Fruit fly (Drosophila melanogaster): Measurements from ENCODE around the gene Rrp46.

The Rrp46 gene

DNA sequence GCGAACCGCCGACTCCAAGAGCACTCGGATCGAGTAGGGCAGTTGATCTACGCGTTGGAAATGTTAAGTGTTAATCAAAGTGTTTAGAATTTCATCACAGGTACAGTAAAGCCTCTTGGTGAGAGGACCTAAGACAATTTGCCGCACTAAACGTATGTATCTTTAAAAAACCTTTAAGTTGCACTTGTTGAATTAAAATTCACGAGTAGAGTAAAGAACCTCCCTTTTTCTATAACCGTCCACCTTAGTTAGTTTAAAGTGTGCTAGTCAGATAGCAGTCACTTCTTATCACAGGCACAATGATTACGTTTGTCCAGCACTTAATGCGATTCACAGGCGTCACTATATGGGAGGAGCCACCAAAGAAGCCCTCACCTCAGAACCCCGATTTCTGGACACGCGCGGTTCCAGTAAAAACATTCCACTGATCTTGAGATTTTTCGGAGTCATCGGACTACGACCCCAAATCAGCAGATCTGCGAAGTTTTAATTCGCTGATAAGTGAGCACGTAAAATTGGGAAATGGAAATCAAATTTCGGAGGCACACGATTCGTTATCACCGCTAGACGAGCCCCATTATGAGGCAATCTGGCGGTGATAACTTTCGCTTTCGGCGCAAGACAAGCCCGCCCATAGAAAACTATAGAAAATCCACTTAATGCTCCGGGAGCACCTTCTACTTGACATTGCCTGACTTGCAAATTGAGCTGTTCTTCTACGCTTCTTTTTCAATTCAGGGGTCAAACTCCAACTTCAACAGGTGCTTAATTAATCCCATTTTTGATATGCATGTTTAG is 1.1 kb upstream of the Rrp46 start:
- TF ChIP-seq fkh (GFP tag; optimal IDR thresholded peaks at IDR 0.05) (no peak), svp (GFP tag) (peak; percentile 93), Sox15 (GFP tag; optimal IDR thresholded peaks at IDR 0.05) (no peak), CG9139 (GFP tag; optimal IDR thresholded peaks at IDR 0.05) (no peak), CG11294 (GFP tag; IDR thresholded peaks at IDR 0.05) (peak; percentile 69), Gug (GFP tag; IDR thresholded peaks at IDR 0.05) (peak; percentile 51), topi (GFP tag; optimal IDR thresholded peaks at IDR 0.05) (peak; percentile 27), cyc (GFP tag; optimal IDR thresholded peaks at IDR 0.05) (peak; percentile 46), CG6854 (GFP tag; optimal IDR thresholded peaks at IDR 0.05) (peak; percentile 27), CG8319 (GFP tag; optimal IDR thresholded peaks at IDR 0.05) (peak; percentile 2), CG6163 (GFP tag; IDR thresholded peaks at IDR 0.05) (peak; percentile 66; the same call in 2 of the 3 replicates), vri (GFP tag; optimal IDR thresholded peaks at IDR 0.05) (peak; percentile 46), lz (GFP tag; optimal IDR thresholded peaks at IDR 0.05) (peak; percentile 15), dsx (GFP tag; optimal IDR thresholded peaks at IDR 0.05; ENCODE audit: poor library complexity, severe bottlenecking) (no peak), Sox102F (GFP tag; optimal IDR thresholded peaks at IDR 0.05) (no peak)

- TF ChIP-seq CG1621 (tag; optimal IDR thresholded peaks at IDR 0.05), result no peak
- peak; percentile 21 for TF ChIP-seq Ets21C (GFP tag; optimal IDR thresholded peaks at IDR 0.05)
- peak; percentile 69 for TF ChIP-seq Hr39 (GFP tag; optimal IDR thresholded peaks at IDR 0.05)
- TF ChIP-seq spab (GFP tag; optimal IDR thresholded peaks at IDR 0.05), result no peak
- TF ChIP-seq Lpt (GFP tag; optimal IDR thresholded peaks at IDR 0.05), result peak; percentile 46
- TF ChIP-seq Eip78C (GFP tag), result peak; percentile 87
- peak; percentile 16 for TF ChIP-seq fd85E (GFP tag; optimal IDR thresholded peaks at IDR 0.05)
- TF ChIP-seq net (GFP tag; optimal IDR thresholded peaks at IDR 0.05), result peak; percentile 58
- TF ChIP-seq CG6276 (GFP tag; optimal IDR thresholded peaks at IDR 0.05), result no peak
- peak; percentile 61 for TF ChIP-seq CG11762 (GFP tag; optimal IDR thresholded peaks at IDR 0.05; ENCODE audit: insufficient read depth)
- peak; percentile 28 for TF ChIP-seq CG8632 (GFP tag; optimal IDR thresholded peaks at IDR 0.05)
- TF ChIP-seq Sox15 (GFP tag; optimal IDR thresholded peaks at IDR 0.05), result no peak
- peak; percentile 26 for TF ChIP-seq dsx (GFP tag; optimal IDR thresholded peaks at IDR 0.05; ENCODE audit: poor library complexity, severe bottlenecking)
- peak; percentile 77 for TF ChIP-seq Eip75B (GFP tag; optimal IDR thresholded peaks at IDR 0.05)
- peak; percentile 13 for TF ChIP-seq CG9139 (GFP tag; optimal IDR thresholded peaks at IDR 0.05)
- TF ChIP-seq Met (GFP tag; optimal IDR thresholded peaks at IDR 0.05), result no peak
- TF ChIP-seq Ets96B (tag; optimal IDR thresholded peaks at IDR 0.05), result peak; percentile 61
- TF ChIP-seq OdsH (GFP tag; optimal IDR thresholded peaks at IDR 0.05), result peak; percentile 71
- TF ChIP-seq CG6854 (GFP tag; optimal IDR thresholded peaks at IDR 0.05), result peak; percentile 50
- TF ChIP-seq salr (GFP tag; optimal IDR thresholded peaks at IDR 0.05), result peak in 1 of 2 experiments; percentile 48
- TF ChIP-seq CG15336 (GFP tag; IDR thresholded peaks at IDR 0.05), result no peak
- peak; percentile 72 for TF ChIP-seq CG6163 (GFP tag; IDR thresholded peaks at IDR 0.05)
- TF ChIP-seq Blimp-1 (GFP tag; optimal IDR thresholded peaks at IDR 0.05), result peak; percentile 28
- peak; percentile 75 for TF ChIP-seq CG31627 (GFP tag; optimal IDR thresholded peaks at IDR 0.05)
- peak; percentile 47 for TF ChIP-seq CG6808 (GFP tag; optimal IDR thresholded peaks at IDR 0.05)
- TF ChIP-seq CG10669 (GFP tag; optimal IDR thresholded peaks at IDR 0.05), result peak; percentile 66
- TF ChIP-seq CG4318 (GFP tag; optimal IDR thresholded peaks at IDR 0.05), result no peak
- no peak for TF ChIP-seq Eip93F (GFP tag; optimal IDR thresholded peaks at IDR 0.05)
- peak; percentile 40 for TF ChIP-seq fd59A (GFP tag; optimal IDR thresholded peaks at IDR 0.05)
- TF ChIP-seq acj6 (GFP tag; optimal IDR thresholded peaks at IDR 0.05), result peak; percentile 66
- peak; percentile 51 for TF ChIP-seq achi (GFP tag; optimal IDR thresholded peaks at IDR 0.05)
- no peak for TF ChIP-seq CG8119 (GFP tag; IDR thresholded peaks at IDR 0.05)
- no peak for TF ChIP-seq CG11294 (GFP tag; IDR thresholded peaks at IDR 0.05)
- peak; percentile 51 for TF ChIP-seq CG32006 (GFP tag; optimal IDR thresholded peaks at IDR 0.05)
- TF ChIP-seq Hr4 (GFP tag; optimal IDR thresholded peaks at IDR 0.05), result peak; percentile 72
- TF ChIP-seq lz (GFP tag; optimal IDR thresholded peaks at IDR 0.05), result peak; percentile 71
- no peak for TF ChIP-seq Sox102F (GFP tag; optimal IDR thresholded peaks at IDR 0.05)
- TF ChIP-seq CG3919 (GFP tag; optimal IDR thresholded peaks at IDR 0.05), result peak; percentile 85
- TF ChIP-seq pdm3 (GFP tag; optimal IDR thresholded peaks at IDR 0.05), result peak; percentile 75
- TF ChIP-seq Sox14 (GFP tag; optimal IDR thresholded peaks at IDR 0.05), result peak; percentile 59
- TF ChIP-seq Gug (GFP tag; IDR thresholded peaks at IDR 0.05), result no peak; the same call in 1 of the 2 replicates
Observed at dm6 chr3R:10415923-10416322, 2.8 kb downstream of the Rrp46 start, which contains the start of gene CG6345. Gene CG6345, minus strand, starts transcription at chr3R:10416046.

Data from whole organism, prepupa.